Fruit fly (Drosophila melanogaster) whole organism, pupa: Measurements from ENCODE around the gene CG12091.

ENCODE experiments used
- CG10348 ChIP-seq: fragments of 200-800 bp; sonication (Bioruptor generic); IDR thresholded peaks from 2 replicates; pipeline ENCODE4 v1.3.6; 2022; ENCODE audit warnings: missing biosample characterization, missing genetic modification characterization
- CG12605 ChIP-seq: fragments of 200-800 bp; sonication (Bioruptor generic); IDR thresholded peaks from 2 replicates; pipeline ENCODE4 v1.3.6; 2022; ENCODE audit warnings: missing biosample characterization, missing genetic modification characterization
- CG13204 ChIP-seq: fragments of 200-800 bp; sonication (Bioruptor generic); optimal IDR thresholded peaks from 2 replicates; lab custom pipeline; 2018; ENCODE audit warnings: missing biosample characterization, mild to moderate bottlenecking, missing genetic modification characterization, moderate library complexity
- CG14655 ChIP-seq: fragments of 200-800 bp; sonication (Bioruptor generic); optimal IDR thresholded peaks from 3 replicates; lab custom pipeline; 2017; ENCODE audit warnings: mild to moderate bottlenecking, missing biosample characterization, missing genetic modification reagents, missing genetic modification characterization
- CG15710 ChIP-seq: fragments of 200-800 bp; sonication (Bioruptor generic); optimal IDR thresholded peaks from 2 replicates; lab custom pipeline; 2018; ENCODE audit warnings: missing biosample characterization, mild to moderate bottlenecking, missing genetic modification characterization, moderate library complexity
- CG17806 ChIP-seq: fragments of 200-800 bp; sonication (Bioruptor generic); optimal IDR thresholded peaks from 2 replicates; lab custom pipeline; 2018; ENCODE audit warnings: missing biosample characterization, mild to moderate bottlenecking, missing genetic modification characterization, moderate library complexity
- CG32121 ChIP-seq: fragments of 200-800 bp; sonication (Bioruptor generic); IDR thresholded peaks from 2 replicates; pipeline ENCODE4 v1.3.6; 2022; ENCODE audit warnings: missing biosample characterization, missing genetic modification characterization
- CG34367 ChIP-seq: fragments of 200-800 bp; sonication (Bioruptor generic); optimal IDR thresholded peaks from 2 replicates; lab custom pipeline; 2018; ENCODE audit warnings: missing biosample characterization, mild to moderate bottlenecking, missing genetic modification characterization
- CG4496 ChIP-seq: fragments of 200-800 bp; sonication (Bioruptor generic); IDR thresholded peaks from 3 replicates; pipeline ENCODE4 v1.3.6; 2022; ENCODE audit warnings: missing biosample characterization, missing genetic modification characterization
- CG8159 ChIP-seq: fragments of 200-800 bp; sonication (Bioruptor generic); optimal IDR thresholded peaks from 3 replicates; lab custom pipeline; 2018; ENCODE audit warnings: missing biosample characterization, mild to moderate bottlenecking, missing genetic modification characterization, moderate library complexity
- CG8301 ChIP-seq: fragments of 200-800 bp; sonication (Bioruptor generic); optimal IDR thresholded peaks from 2 replicates; lab custom pipeline; 2018; ENCODE audit warnings: missing biosample characterization, mild to moderate bottlenecking, missing genetic modification characterization
- CG9948 ChIP-seq: fragments of 200-800 bp; sonication (Bioruptor generic); optimal IDR thresholded peaks from 2 replicates; lab custom pipeline; 2018; ENCODE audit warnings: missing biosample characterization, mild to moderate bottlenecking, missing genetic modification characterization, moderate library complexity
- D1 ChIP-seq: fragments of 200-800 bp; sonication (Bioruptor generic); optimal IDR thresholded peaks from 2 replicates; lab custom pipeline; 2018; ENCODE audit warnings: missing biosample characterization, mild to moderate bottlenecking, missing genetic modification characterization, moderate library complexity
- EcR ChIP-seq: fragments of 200-800 bp; sonication (Bioruptor generic); optimal IDR thresholded peaks from 3 replicates; lab custom pipeline; 2019; ENCODE audit warnings: missing biosample characterization, missing genetic modification characterization, mild to moderate bottlenecking, moderate library complexity, missing genetic modification reagents
- Ets98B ChIP-seq: fragments of 200-800 bp; sonication (Bioruptor generic); IDR thresholded peaks from 2 replicates; pipeline ENCODE4 v1.3.6; 2022; ENCODE audit warnings: missing biosample characterization, missing genetic modification characterization
- Pif1A ChIP-seq: fragments of 200-800 bp; sonication (Bioruptor generic); optimal IDR thresholded peaks from 3 replicates; lab custom pipeline; 2016; ENCODE audit warnings: missing biosample characterization, missing genetic modification characterization
- Pif1B ChIP-seq: fragments of 200-800 bp; sonication (Bioruptor generic); optimal IDR thresholded peaks from 3 replicates; lab custom pipeline; 2016; ENCODE audit warnings: missing biosample characterization, missing genetic modification characterization
- Snoo ChIP-seq: fragments of 200-800 bp; sonication (Bioruptor generic); optimal IDR thresholded peaks from 3 replicates; lab custom pipeline; 2017; ENCODE audit warnings: missing biosample characterization, mild to moderate bottlenecking, missing genetic modification characterization, inconsistent platforms
- fd96Ca ChIP-seq: fragments of 200-800 bp; sonication (Bioruptor generic); IDR thresholded peaks from 3 replicates; pipeline ENCODE4 v1.3.6; 2022; ENCODE audit warnings: missing biosample characterization, missing genetic modification characterization
- gl ChIP-seq: fragments of 200-800 bp; sonication (Bioruptor generic); optimal IDR thresholded peaks from 2 replicates; lab custom pipeline; 2018; ENCODE audit warnings: missing biosample characterization, mild to moderate bottlenecking, missing genetic modification characterization
- rn ChIP-seq: fragments of 200-800 bp; sonication (Bioruptor generic); IDR thresholded peaks from 2 replicates; pipeline ENCODE4 v1.3.6; 2022; ENCODE audit warnings: missing biosample characterization, missing genetic modification characterization

The CG12091 gene

DNA sequence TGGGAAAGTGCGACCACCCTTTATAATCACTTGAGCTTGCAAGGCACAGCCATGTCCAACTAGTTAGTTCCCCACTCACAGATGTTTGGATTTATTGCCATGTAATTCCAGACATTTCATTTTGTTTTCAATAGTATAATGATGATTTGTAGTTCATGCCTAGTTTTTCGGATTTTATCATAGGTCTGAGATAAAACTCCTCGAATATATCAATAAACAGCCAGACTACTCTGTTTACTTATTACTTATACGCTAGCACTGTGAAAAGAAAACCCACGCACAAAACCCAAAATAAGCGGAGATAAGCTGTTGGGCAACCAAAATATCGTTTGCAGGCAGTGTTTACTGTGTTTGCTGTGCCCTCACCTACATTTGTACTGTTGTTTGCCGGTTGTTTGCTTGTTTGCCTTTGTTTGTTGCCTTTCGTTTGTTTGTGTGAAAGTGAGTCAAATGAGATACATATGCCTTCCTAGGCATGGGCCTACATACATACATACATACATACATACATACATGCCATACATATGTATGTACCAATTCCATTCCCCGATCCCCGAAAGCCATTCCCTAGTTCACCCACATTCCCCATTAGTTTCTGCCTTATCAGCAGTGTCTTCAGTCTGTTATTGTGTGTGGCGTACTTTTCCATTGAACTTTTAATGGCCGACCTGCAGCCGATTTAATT lies 42.7 kb upstream of the CG12091 start:
- no peak for TF ChIP-seq CG10348 (GFP tag; lab: Robert Waterston, UW)
- TF ChIP-seq CG12605 (GFP tag; lab: Robert Waterston, UW), result no peak
- peak; percentile 69 for TF ChIP-seq EcR (GFP tag; lab: Kevin White, UChicago)
- TF ChIP-seq CG8301 (tag; lab: Kevin White, UChicago), result peak; percentile 36
- no peak for TF ChIP-seq Snoo
- TF ChIP-seq Ets98B (GFP tag; lab: Robert Waterston, UW), result peak; percentile 41
- TF ChIP-seq Pif1A (GFP tag; lab: Kevin White, UChicago), result no peak
- TF ChIP-seq CG32121, result peak; percentile 38
- peak; percentile 38 for TF ChIP-seq CG15710 (tag; lab: Kevin White, UChicago)
- no peak for TF ChIP-seq Pif1B (GFP tag; lab: Kevin White, UChicago)
- TF ChIP-seq rn (GFP tag; lab: Robert Waterston, UW), result no peak
- peak; percentile 7 for TF ChIP-seq CG34367
- TF ChIP-seq CG4496, result no peak
- peak; percentile 36 for TF ChIP-seq CG17806 (tag; lab: Kevin White, UChicago)
- TF ChIP-seq D1 (tag; lab: Kevin White, UChicago), result no peak
- peak; percentile 33 for TF ChIP-seq CG9948 (tag; lab: Kevin White, UChicago)
- no peak for TF ChIP-seq gl
- TF ChIP-seq CG13204, result no peak
- peak; percentile 51 for TF ChIP-seq CG14655
- peak; percentile 36 for TF ChIP-seq CG8159
- no peak for TF ChIP-seq fd96Ca (GFP tag; lab: Robert Waterston, UW)

DNA sequence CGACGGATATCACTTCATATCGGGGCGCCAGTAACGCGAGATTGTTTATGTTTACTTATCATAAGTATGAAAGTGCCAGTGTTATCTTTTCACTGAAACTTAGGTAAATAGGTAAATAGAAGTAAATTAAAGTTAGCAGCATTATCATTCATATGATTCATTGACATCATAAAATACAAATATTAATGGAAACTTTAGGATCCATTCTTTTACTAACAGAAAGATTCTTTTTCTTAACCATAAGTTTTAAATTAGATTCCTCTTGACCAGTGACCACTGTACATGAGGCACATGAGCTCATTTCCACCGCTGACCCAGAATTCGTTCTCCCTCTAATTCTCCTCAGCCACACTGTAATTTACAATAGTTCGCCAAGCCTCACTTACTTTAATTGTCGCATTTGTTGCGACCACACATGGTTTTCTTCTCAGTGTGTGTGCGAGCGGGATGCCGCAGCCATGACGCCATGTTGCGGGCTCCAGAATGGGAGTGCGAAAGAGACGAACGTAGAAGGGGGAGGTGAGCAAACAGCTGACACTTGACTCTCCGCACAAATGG lies 41.8 kb upstream of the CG12091 start:
- TF ChIP-seq CG17806 (tag; lab: Kevin White, UChicago) (no peak), CG9948 (tag; lab: Kevin White, UChicago) (no peak), CG8159 (peak; percentile 15), D1 (tag; lab: Kevin White, UChicago) (no peak), CG10348 (GFP tag; lab: Robert Waterston, UW) (no peak), CG4496 (peak; percentile 30; the same call in 1 of the 3 replicates), CG13204 (no peak), gl (no peak), CG14655 (no peak), Snoo (no peak), CG32121 (no peak), Pif1A (GFP tag; lab: Kevin White, UChicago) (no peak), rn (GFP tag; lab: Robert Waterston, UW) (no peak), Ets98B (GFP tag; lab: Robert Waterston, UW) (0 out of 2 replicates have a peak, but pooled peaks have one; percentile 11), fd96Ca (GFP tag; lab: Robert Waterston, UW) (no peak; the same call in 2 of the 3 replicates), CG15710 (tag; lab: Kevin White, UChicago) (no peak), Pif1B (GFP tag; lab: Kevin White, UChicago) (no peak), CG12605 (GFP tag; lab: Robert Waterston, UW) (no peak), EcR (GFP tag; lab: Kevin White, UChicago) (no peak), CG8301 (tag; lab: Kevin White, UChicago) (peak; percentile 16), CG34367 (no peak)

DNA sequence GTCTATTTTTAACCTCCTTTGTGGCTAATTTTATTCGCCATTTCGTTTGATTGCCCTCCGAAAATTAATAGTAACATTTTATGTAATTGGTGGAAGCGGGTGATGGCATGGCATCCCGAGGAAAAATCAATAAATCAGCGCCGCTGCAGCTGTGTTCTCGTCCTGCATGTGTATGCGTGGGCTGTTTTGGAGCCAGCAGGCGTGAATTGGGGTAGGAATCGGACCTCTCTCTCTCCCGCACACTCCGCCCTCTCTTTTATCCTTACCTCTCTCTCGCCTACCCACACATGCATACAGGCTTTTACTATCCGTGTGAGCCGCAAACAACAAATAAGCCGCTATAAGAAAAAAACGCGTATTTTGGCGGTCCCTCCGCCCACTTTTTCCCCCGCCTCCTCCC lies 40.7 kb upstream of the CG12091 start:
- TF ChIP-seq rn (GFP tag; lab: Robert Waterston, UW) (no peak), CG12605 (GFP tag; lab: Robert Waterston, UW) (no peak), Ets98B (GFP tag; lab: Robert Waterston, UW) (0 out of 2 replicates have a peak, but pooled peaks have one; percentile 10), CG14655 (no peak), CG10348 (GFP tag; lab: Robert Waterston, UW) (no peak)

- TF ChIP-seq Ets98B (GFP tag; lab: Robert Waterston, UW) (no peak), gl (no peak), Pif1A (GFP tag; lab: Kevin White, UChicago) (no peak), CG13204 (no peak), CG9948 (tag; lab: Kevin White, UChicago) (no peak), rn (GFP tag; lab: Robert Waterston, UW) (no peak), CG32121 (no peak), CG12605 (GFP tag; lab: Robert Waterston, UW) (peak; percentile 51; the same call in 1 of the 2 replicates)
- TF ChIP-seq, all 21 proteins: peak for 1
Measured at dm6 chr3L:1576489-1577106, 40.0 kb upstream of the CG12091 start, which contains the start of gene CG13917. Gene CG13917, plus strand, starts transcription at chr3L:1576699.

dm6 chr3L:1575731-1576376 lies 39.2 kb upstream of the CG12091 start:
- TF ChIP-seq Pif1A (GFP tag; lab: Kevin White, UChicago) (peak; percentile 22), Ets98B (GFP tag; lab: Robert Waterston, UW) (no peak), CG8159 (peak; percentile 8), CG32121 (0 out of 2 replicates have a peak, but pooled peaks have one; percentile 32)
